Worm (Caenorhabditis elegans) whole organism, young adult: ENCODE results near the gene F56D6.12.

Source experiments
- B0035.1 ChIP-seq: sonication (generic microtip); optimal IDR thresholded peaks from 2 replicates; lab custom pipeline; 2016; ENCODE audit warnings: missing genetic modification characterization, mild to moderate bottlenecking, missing compliant biosample characterization, missing genotype, missing genetic modification reagents
- F22D6.2 ChIP-seq: sonication (generic microtip); optimal IDR thresholded peaks from 2 replicates; lab custom pipeline; 2016; ENCODE audit warnings: mild to moderate bottlenecking, missing genetic modification characterization, missing compliant biosample characterization
- F23B12.7 ChIP-seq: sonication (generic microtip); optimal IDR thresholded peaks from 2 replicates; lab custom pipeline; 2017; ENCODE audit warnings: missing genetic modification characterization, mild to moderate bottlenecking, missing compliant biosample characterization, antibody characterized with exemption, moderate library complexity; ENCODE audit not compliant: insufficient read depth
- F49E8.2 ChIP-seq: sonication (generic microtip); optimal IDR thresholded peaks from 3 replicates; lab custom pipeline; 2017; ENCODE audit warnings: missing genetic modification characterization, mild to moderate bottlenecking, missing compliant biosample characterization, antibody characterized with exemption, moderate library complexity; ENCODE audit not compliant: insufficient read depth
- K12H6.12 ChIP-seq: fragments of 200-800 bp; sonication (Bioruptor generic); optimal IDR thresholded peaks from 2 replicates; lab custom pipeline; 2018; ENCODE audit warnings: mild to moderate bottlenecking, missing genetic modification characterization, missing compliant biosample characterization
- T26A5.8 ChIP-seq: sonication (generic microtip); optimal IDR thresholded peaks from 2 replicates; lab custom pipeline; 2016; ENCODE audit warnings: missing genetic modification characterization, missing compliant biosample characterization
- Y67H2A.10 ChIP-seq: fragments of 200-800 bp; sonication (Bioruptor generic); conservative IDR thresholded peaks from 2 replicates; pipeline ENCODE4 v1.3.6; 2022; ENCODE audit warnings: missing genetic modification reagents, missing genetic modification characterization, missing compliant biosample characterization
- Y79H2A.3 ChIP-seq: fragments of 200-800 bp; sonication (Bioruptor generic); conservative IDR thresholded peaks from 2 replicates; pipeline ENCODE4 v1.3.6; 2022; ENCODE audit warnings: missing genetic modification reagents, missing genetic modification characterization, missing compliant biosample characterization
- akir-1 ChIP-seq: fragments of 200-800 bp; sonication (Bioruptor generic); optimal IDR thresholded peaks from 2 replicates; lab custom pipeline; 2018; ENCODE audit warnings: mild to moderate bottlenecking, missing genetic modification characterization, moderate library complexity, missing compliant biosample characterization
- aptf-3 ChIP-seq: fragments of 200-800 bp; sonication (Bioruptor generic); IDR thresholded peaks from 2 replicates; pipeline ENCODE4 v1.3.6; 2022; ENCODE audit warnings: missing genetic modification characterization, missing compliant biosample characterization
- attf-3 ChIP-seq: fragments of 200-800 bp; sonication (Bioruptor generic); conservative IDR thresholded peaks from 2 replicates; pipeline ENCODE4 v1.3.6; 2022; ENCODE audit warnings: missing genetic modification reagents, missing genetic modification characterization, missing compliant biosample characterization
- attf-6 ChIP-seq: fragments of 200-800 bp; sonication (Bioruptor generic); IDR thresholded peaks from 2 replicates; pipeline ENCODE4 v1.3.6; 2022; ENCODE audit warnings: missing genetic modification reagents, missing genetic modification characterization, missing compliant biosample characterization
- ceh-100 ChIP-seq: fragments of 200-800 bp; sonication (Bioruptor generic); IDR thresholded peaks from 2 replicates; pipeline ENCODE4 v1.3.6; 2022; ENCODE audit warnings: missing genetic modification reagents, missing genetic modification characterization, missing compliant biosample characterization
- ceh-27 ChIP-seq: fragments of 200-800 bp; sonication (Bioruptor generic); optimal IDR thresholded peaks from 2 replicates; lab custom pipeline; 2018; ENCODE audit warnings: mild to moderate bottlenecking, missing genetic modification characterization, moderate library complexity, missing compliant biosample characterization
- ceh-79 ChIP-seq: sonication (generic microtip); optimal IDR thresholded peaks from 2 replicates; lab custom pipeline; 2017; ENCODE audit warnings: mild to moderate bottlenecking, missing genetic modification characterization, missing compliant biosample characterization
- die-1 ChIP-seq: sonication (generic microtip); optimal IDR thresholded peaks from 2 replicates; lab custom pipeline; 2016; ENCODE audit warnings: missing genotype, mild to moderate bottlenecking, missing genetic modification characterization, missing compliant biosample characterization
- dox-1 ChIP-seq: fragments of 200-800 bp; sonication (Bioruptor generic); IDR thresholded peaks from 2 replicates; pipeline ENCODE4 v1.3.6; 2022; ENCODE audit warnings: missing genetic modification reagents, missing genetic modification characterization, missing compliant biosample characterization
- egrh-3 ChIP-seq: fragments of 200-800 bp; sonication (Bioruptor generic); IDR thresholded peaks from 2 replicates; pipeline ENCODE4 v1.3.6; 2022; ENCODE audit warnings: missing genetic modification reagents, missing genetic modification characterization, missing compliant biosample characterization
- gei-17 ChIP-seq: fragments of 200-800 bp; sonication (Bioruptor generic); optimal IDR thresholded peaks from 2 replicates; lab custom pipeline; 2018; ENCODE audit warnings: mild to moderate bottlenecking, missing genetic modification characterization, missing compliant biosample characterization
- hlh-26 ChIP-seq: fragments of 200-800 bp; sonication (Bioruptor generic); conservative IDR thresholded peaks from 2 replicates; pipeline ENCODE4 v1.3.6; 2022; ENCODE audit warnings: missing genetic modification reagents, missing genetic modification characterization, missing compliant biosample characterization
- let-607 ChIP-seq, 2 experiments: fragments of 200-800 bp in 1 of 2; sonication (Bioruptor generic) in 1 of 2; sonication (generic microtip) in 1 of 2; optimal IDR thresholded peaks; 2 replicates each; lab custom pipeline; 2016 to 2018; ENCODE audit warnings: mild to moderate bottlenecking in 2 of 2, missing compliant biosample characterization in 2 of 2, missing genetic modification characterization in 2 of 2, moderate library complexity in 2 of 2, missing genotype in 1 of 2
- lin-26 ChIP-seq: fragments of 200-800 bp; sonication (Bioruptor generic); IDR thresholded peaks from 2 replicates; pipeline ENCODE4 v1.3.6; 2022; ENCODE audit warnings: missing genetic modification reagents, missing genetic modification characterization, missing compliant biosample characterization
- lin-35 ChIP-seq, 3 experiments: fragments of 150-350 bp in 2 of 3; sonication (generic microtip) in 1 of 3; optimal IDR thresholded peaks; 2 replicates each; lab custom pipeline; 2014 to 2018; ENCODE audit warnings: missing biosample characterization in 3 of 3, missing genetic modification characterization in 3 of 3, missing genetic modification reagents in 3 of 3
- lin-54 ChIP-seq: fragments of 200-800 bp; sonication (Bioruptor generic); optimal IDR thresholded peaks from 2 replicates; lab custom pipeline; 2018; ENCODE audit warnings: mild to moderate bottlenecking, missing genetic modification characterization, missing compliant biosample characterization
- lir-1 ChIP-seq: fragments of 200-800 bp; sonication (Bioruptor generic); conservative IDR thresholded peaks from 2 replicates; pipeline ENCODE4 v1.3.6; 2022; ENCODE audit warnings: missing genetic modification reagents, missing genetic modification characterization, missing compliant biosample characterization
- mcd-1 ChIP-seq: fragments of 200-800 bp; sonication (Bioruptor generic); IDR thresholded peaks from 2 replicates; pipeline ENCODE4 v1.3.6; 2022; ENCODE audit warnings: missing genetic modification reagents, missing genetic modification characterization, missing compliant biosample characterization
- mel-28 ChIP-seq: sonication (generic microtip); optimal IDR thresholded peaks from 2 replicates; lab custom pipeline; 2016; ENCODE audit warnings: borderline replicate concordance, mild to moderate bottlenecking, missing genetic modification characterization, missing compliant biosample characterization
- mxl-1 ChIP-seq: sonication (generic microtip); optimal IDR thresholded peaks from 2 replicates; lab custom pipeline; 2016; ENCODE audit warnings: missing genetic modification characterization, missing compliant biosample characterization
- nfyb-1 ChIP-seq: fragments of 200-800 bp; sonication (Bioruptor generic); IDR thresholded peaks from 2 replicates; pipeline ENCODE4 v1.3.6; 2022; ENCODE audit warnings: missing genetic modification reagents, missing genetic modification characterization, missing compliant biosample characterization
- nhr-120 ChIP-seq: fragments of 200-800 bp; sonication (Bioruptor generic); IDR thresholded peaks from 2 replicates; pipeline ENCODE4 v1.3.6; 2022; ENCODE audit warnings: missing genetic modification characterization, missing compliant biosample characterization
- nhr-80 ChIP-seq: sonication (generic microtip); optimal IDR thresholded peaks from 2 replicates; lab custom pipeline; 2016; ENCODE audit warnings: missing genetic modification characterization, missing compliant biosample characterization
- pbrm-1 ChIP-seq: fragments of 200-800 bp; sonication (Bioruptor generic); IDR thresholded peaks from 2 replicates; pipeline ENCODE4 v1.3.6; 2022; ENCODE audit warnings: missing genetic modification reagents, missing genetic modification characterization, missing compliant biosample characterization
- rpc-1 ChIP-seq, 2 experiments: fragments of 150-350 bp in 1 of 2; sonication (generic microtip) in 1 of 2; optimal IDR thresholded peaks; 2 replicates each; lab custom pipeline; 2014 to 2018; ENCODE audit warnings: missing biosample characterization in 1 of 2, missing genetic modification characterization in 1 of 2, missing genetic modification reagents in 1 of 2, missing genotype in 1 of 2
- sea-2 ChIP-seq: fragments of 200-800 bp; sonication (Bioruptor generic); IDR thresholded peaks from 2 replicates; pipeline ENCODE4 v1.3.6; 2022; ENCODE audit warnings: missing genetic modification characterization, missing compliant biosample characterization
- tbx-9 ChIP-seq: sonication (generic microtip); optimal IDR thresholded peaks from 2 replicates; lab custom pipeline; 2016; ENCODE audit warnings: borderline replicate concordance, missing genetic modification characterization, inconsistent platforms, missing compliant biosample characterization
- tlf-1 ChIP-seq: fragments of 200-800 bp; sonication (Bioruptor generic); optimal IDR thresholded peaks from 2 replicates; lab custom pipeline; 2018; ENCODE audit warnings: mild to moderate bottlenecking, missing genetic modification characterization, missing compliant biosample characterization
- zim-3 ChIP-seq: sonication (generic microtip); optimal IDR thresholded peaks from 2 replicates; lab custom pipeline; 2017; ENCODE audit warnings: mild to moderate bottlenecking, missing genetic modification characterization, moderate library complexity, missing compliant biosample characterization
- ztf-25 ChIP-seq: fragments of 200-800 bp; sonication (Bioruptor generic); IDR thresholded peaks from 2 replicates; pipeline ENCODE4 v1.3.6; 2022; ENCODE audit warnings: missing genetic modification reagents, missing genetic modification characterization, missing compliant biosample characterization
- ztf-26 ChIP-seq: sonication (generic microtip); optimal IDR thresholded peaks from 2 replicates; lab custom pipeline; 2017; ENCODE audit warnings: missing genetic modification characterization, missing compliant biosample characterization

F56D6.12 gene

DNA sequence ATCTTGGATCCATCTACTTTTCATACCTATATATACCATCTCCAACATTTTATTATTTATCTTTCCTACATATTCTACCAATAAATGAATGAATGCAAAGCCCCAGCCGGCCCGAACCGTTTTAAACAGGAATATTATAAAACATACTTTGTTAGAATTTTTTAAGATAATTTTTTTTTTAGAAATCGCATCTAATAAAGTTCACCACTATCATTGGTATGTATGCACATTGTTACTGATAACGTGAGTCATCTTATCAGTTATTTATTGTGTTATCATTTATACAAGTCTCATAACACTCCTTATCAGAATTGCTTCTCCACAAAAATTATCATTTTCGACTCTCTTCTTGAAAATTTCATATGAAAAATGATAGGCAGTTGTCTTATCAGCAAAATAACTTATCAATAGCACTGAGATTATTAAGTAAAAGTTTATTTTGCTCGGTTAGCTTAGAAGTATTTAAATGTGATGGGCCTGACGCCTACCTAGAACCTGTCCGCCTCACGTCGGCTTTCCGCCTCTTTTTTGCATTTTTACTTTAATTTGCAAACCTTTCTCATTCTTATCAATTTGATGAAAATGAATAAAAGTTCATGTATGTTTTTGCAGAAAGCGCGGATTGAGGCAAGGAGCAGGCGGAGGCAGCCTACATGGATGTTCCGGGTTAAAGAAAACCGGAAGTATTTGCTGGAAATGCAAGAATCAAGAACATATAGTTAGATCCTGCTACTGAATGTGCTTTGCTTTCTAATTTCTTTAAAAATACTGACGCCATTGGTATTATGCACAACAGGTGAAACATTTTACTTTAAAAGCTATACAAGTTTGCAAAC, 8.0 kb upstream of the F56D6.12 start, which contains the start of gene srz-62 (continued):
- no peak for TF ChIP-seq ceh-27 (GFP tag; lab: Kevin White, UChicago)
- TF ChIP-seq K12H6.12 (tag; lab: Kevin White, UChicago), result no peak
- TF ChIP-seq F22D6.2 (tag; lab: Kevin White, UChicago), result no peak
- TF ChIP-seq die-1, result no peak
- TF ChIP-seq akir-1 (GFP tag; lab: Kevin White, UChicago), result no peak
- no peak for TF ChIP-seq tbx-9 (tag; lab: Kevin White, UChicago)
- no peak for TF ChIP-seq ceh-79 (tag; lab: Kevin White, UChicago)
- TF ChIP-seq F49E8.2 (tag; lab: Kevin White, UChicago), result no peak
- peak in 1 of 2 experiments; percentile 48 for TF ChIP-seq let-607 (tag; optimal IDR thresholded peaks at IDR 0.05; lab: Kevin White, UChicago)
- TF ChIP-seq pbrm-1 (GFP tag; lab: Robert Waterston, UW), result no peak
- TF ChIP-seq lir-1 (GFP tag; lab: Robert Waterston, UW), result no peak
- TF ChIP-seq egrh-3 (GFP tag; lab: Robert Waterston, UW), result no peak
- TF ChIP-seq sea-2 (GFP tag; lab: Robert Waterston, UW), result no peak
- TF ChIP-seq nhr-80, result peak; percentile 95
- no peak for TF ChIP-seq hlh-26 (GFP tag; lab: Robert Waterston, UW)
- TF ChIP-seq tlf-1 (GFP tag; lab: Kevin White, UChicago), result peak; percentile 50
- no peak for TF ChIP-seq gei-17
- no peak for TF ChIP-seq ceh-100 (GFP tag; lab: Robert Waterston, UW)
- no peak for TF ChIP-seq lin-35 (GFP tag; optimal IDR thresholded peaks at IDR 0.05; lab: Kevin White, UChicago)
- TF ChIP-seq attf-6 (GFP tag; lab: Robert Waterston, UW), result no peak
- TF ChIP-seq Y79H2A.3 (GFP tag; lab: Robert Waterston, UW), result no peak
- no peak for TF ChIP-seq Y67H2A.10 (GFP tag; lab: Robert Waterston, UW)
- TF ChIP-seq nfyb-1 (GFP tag; lab: Robert Waterston, UW), result no peak
- no peak for TF ChIP-seq nhr-120 (GFP tag; lab: Robert Waterston, UW)
- no peak for TF ChIP-seq attf-3 (GFP tag; lab: Robert Waterston, UW)
- no peak for TF ChIP-seq lin-26
- no peak for TF ChIP-seq F23B12.7
- TF ChIP-seq aptf-3 (GFP tag; lab: Robert Waterston, UW), result no peak
- no peak for TF ChIP-seq mel-28

DNA sequence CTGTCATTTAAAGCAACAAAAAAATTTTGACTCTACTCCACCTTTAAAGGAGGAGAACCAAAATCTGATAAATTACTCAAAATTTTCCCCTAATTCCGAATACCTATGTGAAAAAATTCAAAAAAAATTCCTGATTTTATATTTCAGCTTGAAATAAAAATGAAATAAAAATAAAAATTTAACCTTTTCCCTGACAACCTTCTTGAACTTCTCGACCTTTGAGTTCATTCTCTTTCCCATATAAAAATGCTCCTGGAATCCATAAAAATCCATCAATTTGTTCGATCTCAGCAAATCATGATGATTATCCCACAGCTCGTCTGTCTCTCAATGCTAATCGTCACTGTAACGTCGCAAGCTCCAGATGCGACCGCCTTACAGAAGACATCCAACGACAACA, 5.0 kb upstream of the F56D6.12 start, which contains the start of gene F56D6.6:
F56D6.6 (plus strand) TSS at position 301 of the 400 bp plus-strand sequence.
- TF ChIP-seq ztf-26 (tag; lab: Kevin White, UChicago) (no peak), mxl-1 (tag; lab: Kevin White, UChicago) (no peak), mcd-1 (GFP tag; lab: Robert Waterston, UW) (no peak), T26A5.8 (tag; lab: Kevin White, UChicago) (no peak), hlh-26 (GFP tag; lab: Robert Waterston, UW) (no peak), lin-54 (no peak), zim-3 (no peak), dox-1 (GFP tag; lab: Robert Waterston, UW) (no peak), attf-3 (GFP tag; lab: Robert Waterston, UW) (no peak), rpc-1 (optimal IDR thresholded peaks at IDR 0.05; lab: Kevin White, UChicago) (no peak), rpc-1 (tag; optimal IDR thresholded peaks at IDR 0.05; lab: Kevin White, UChicago) (no peak), B0035.1 (no peak), ztf-25 (GFP tag; lab: Robert Waterston, UW) (no peak)
